Fruit fly (Drosophila melanogaster): ENCODE data around the gene boss.
A peak's percentile ranks its signal among the peaks of the same experiment; 100 is the strongest.

Gene boss

DNA sequence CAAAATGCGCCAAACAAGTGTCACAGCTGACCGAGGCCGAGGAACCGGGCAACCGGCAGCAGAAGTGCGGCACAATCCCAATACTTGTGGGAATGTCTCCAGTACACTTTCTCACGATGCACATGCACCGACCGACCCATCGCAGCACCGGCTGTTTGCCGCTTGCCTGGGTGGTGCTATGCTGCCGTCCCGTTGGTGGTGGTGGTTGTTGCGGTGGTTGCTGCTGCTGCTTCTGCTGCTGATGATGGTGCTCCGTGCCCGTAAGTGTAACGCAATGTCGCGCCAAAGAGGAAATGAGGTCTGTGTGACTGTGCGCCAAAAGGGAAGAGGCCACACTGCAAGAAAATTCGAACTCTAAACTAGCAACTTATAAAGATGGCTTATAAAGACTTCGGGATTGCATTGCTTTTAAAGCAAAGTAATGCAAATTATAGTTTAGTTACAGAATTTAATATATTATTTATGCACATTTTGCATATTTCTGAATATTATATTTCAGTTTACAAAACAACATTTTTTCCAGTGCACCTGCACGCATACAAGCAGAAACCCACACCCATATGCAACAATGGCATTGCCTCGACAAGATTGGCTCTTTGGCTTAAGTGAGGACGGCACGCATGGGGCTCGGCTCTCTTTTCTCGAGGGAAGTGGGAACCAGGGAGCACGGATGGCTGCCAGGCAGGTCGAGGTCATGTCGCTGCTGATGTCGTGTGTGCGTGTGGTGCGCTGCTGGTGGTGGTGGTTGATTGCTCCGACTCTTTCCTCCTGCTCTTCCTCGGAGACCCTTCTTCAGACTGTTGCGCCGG lies 34.6 kb downstream of the boss start, which contains the start of gene CG43116 (continued):
- TF ChIP-seq sug (tag; optimal IDR thresholded peaks at IDR 0.05) (no peak), CG30403 (GFP tag; optimal IDR thresholded peaks at IDR 0.05) (peak; percentile 83), tup (GFP tag; optimal IDR thresholded peaks at IDR 0.05) (peak; percentile 67), CG30431 (GFP tag; optimal IDR thresholded peaks at IDR 0.05) (peak; percentile 89), CG7357 (GFP tag; IDR thresholded peaks at IDR 0.05) (peak; percentile 66; the same call in 2 of the 3 replicates), NC2α (GFP tag; optimal IDR thresholded peaks at IDR 0.05) (peak; percentile 66), ro (GFP tag; IDR thresholded peaks at IDR 0.05) (peak; percentile 80), CG8089 (GFP tag; optimal IDR thresholded peaks at IDR 0.05) (peak; percentile 77), CG11247 (GFP tag; IDR thresholded peaks at IDR 0.05) (peak; percentile 40), Optix (GFP tag; IDR thresholded peaks at IDR 0.05) (peak; percentile 84), CG10274 (GFP tag; optimal IDR thresholded peaks at IDR 0.05) (peak; percentile 27), MBD-R2 (GFP tag; IDR thresholded peaks at IDR 0.05) (no peak), so (GFP tag; IDR thresholded peaks at IDR 0.05) (peak; percentile 72; the same call in 1 of the 3 replicates), tna (GFP tag; IDR thresholded peaks at IDR 0.05; ENCODE audit: partially characterized antibody) (no peak), Side (GFP tag; optimal IDR thresholded peaks at IDR 0.05) (peak; percentile 58), tx (GFP tag; optimal IDR thresholded peaks at IDR 0.05) (peak; percentile 34), gcm2 (GFP tag; optimal IDR thresholded peaks at IDR 0.05) (peak; percentile 46), ham (GFP tag; IDR thresholded peaks at IDR 0.05) (no peak), CG4854 (GFP tag; optimal IDR thresholded peaks at IDR 0.05) (peak; percentile 63), ttk (GFP tag; IDR thresholded peaks at IDR 0.05) (peak; percentile 78), Bdp1 (GFP tag; optimal IDR thresholded peaks at IDR 0.05) (peak; percentile 64), CG7271 (tag; optimal IDR thresholded peaks at IDR 0.05) (peak; percentile 56), Xbp1 (GFP tag; optimal IDR thresholded peaks at IDR 0.05) (peak; percentile 90), kay (GFP tag; optimal IDR thresholded peaks at IDR 0.05) (peak; percentile 80), pan (optimal IDR thresholded peaks at IDR 0.05) (no peak), pan (GFP tag; optimal IDR thresholded peaks at IDR 0.05 in 1 of 2, IDR thresholded peaks at IDR 0.05 in 1 of 2) (peak in 1 of 2 experiments; percentile 76), jumu (GFP tag; optimal IDR thresholded peaks at IDR 0.05) (peak; percentile 54), Poxn (GFP tag; IDR thresholded peaks at IDR 0.05) (no peak), kni (GFP tag; optimal IDR thresholded peaks at IDR 0.05) (peak; percentile 91), CG1233 (GFP tag; optimal IDR thresholded peaks at IDR 0.05) (peak; percentile 84), lov (optimal IDR thresholded peaks at IDR 0.05) (no peak), lov (GFP tag; IDR thresholded peaks at IDR 0.05) (peak; percentile 87; the same call in 2 of the 3 replicates), Dll (GFP tag; IDR thresholded peaks at IDR 0.05; ENCODE audit: partially characterized antibody) (no peak), croc (GFP tag; conservative IDR thresholded peaks at IDR 0.05) (peak; percentile 92), insv (GFP tag; optimal IDR thresholded peaks at IDR 0.05) (peak in 1 of 2 experiments; percentile 8), pho (GFP tag; optimal IDR thresholded peaks at IDR 0.05) (peak; percentile 27), trh (GFP tag; optimal IDR thresholded peaks at IDR 0.05) (peak; percentile 59), CG2199 (GFP tag; IDR thresholded peaks at IDR 0.05) (no peak), CG10979 (tag; optimal IDR thresholded peaks at IDR 0.05) (peak; percentile 92), esg (GFP tag; conservative IDR thresholded peaks at IDR 0.05) (peak; percentile 68), CG10959 (GFP tag; IDR thresholded peaks at IDR 0.05) (peak; percentile 96), CG11456 (GFP tag; IDR thresholded peaks at IDR 0.05) (peak; percentile 57; the same call in 1 of the 3 replicates), CG6854 (GFP tag; optimal IDR thresholded peaks at IDR 0.05) (no peak), CG8944 (GFP tag; optimal IDR thresholded peaks at IDR 0.05) (peak; percentile 66), Hr51 (GFP tag; optimal IDR thresholded peaks at IDR 0.05) (peak in 1 of 2 experiments; percentile 24), PHDP (tag; optimal IDR thresholded peaks at IDR 0.05) (no peak), CG3163 (GFP tag; optimal IDR thresholded peaks at IDR 0.05) (peak; percentile 56), ssp (GFP tag; IDR thresholded peaks at IDR 0.05) (peak; percentile 77; the same call in 1 of the 2 replicates), sens-2 (GFP tag; IDR thresholded peaks at IDR 0.05) (peak; percentile 83), nmo (GFP tag; optimal IDR thresholded peaks at IDR 0.05) (peak; percentile 95)
